Worm (Caenorhabditis elegans) whole organism, L3 larva: Measurements from ENCODE around the gene bcmo-2.

ENCODE experiments used
- ZK546.5 ChIP-seq: sonication (generic microtip); optimal IDR thresholded peaks from 2 replicates; lab custom pipeline; 2017; ENCODE audit warnings: missing biosample characterization, missing genetic modification characterization
- egl-27 ChIP-seq: sonication (generic microtip); optimal IDR thresholded peaks from 4 replicates; lab custom pipeline; 2017; ENCODE audit warnings: missing biosample characterization, missing genetic modification reagents, missing genetic modification characterization
- elt-2 ChIP-seq: sonication (generic microtip); optimal IDR thresholded peaks from 2 replicates; lab custom pipeline; 2016; ENCODE audit warnings: missing genetic modification reagents, mild to moderate bottlenecking, missing genetic modification characterization, missing compliant biosample characterization
- jun-1 ChIP-seq: fragments of 150-350 bp; optimal IDR thresholded peaks from 2 replicates; lab custom pipeline; 2014; ENCODE audit warnings: missing biosample characterization, missing genetic modification reagents, missing genetic modification characterization
- lsy-12 ChIP-seq: sonication (generic microtip); optimal IDR thresholded peaks from 2 replicates; lab custom pipeline; 2016; ENCODE audit warnings: mild to moderate bottlenecking, missing genetic modification characterization, missing compliant biosample characterization
- nhr-77 ChIP-seq: fragments of 150-350 bp; optimal IDR thresholded peaks from 2 replicates; lab custom pipeline; 2014; ENCODE audit warnings: missing biosample characterization, missing genetic modification characterization
- sea-2 ChIP-seq: fragments of 150-350 bp; sonication (generic microtip); optimal IDR thresholded peaks from 4 replicates; lab custom pipeline; 2014; ENCODE audit warnings: missing biosample characterization, missing genetic modification reagents, missing genetic modification characterization
- tbx-2 ChIP-seq: sonication (generic microtip); optimal IDR thresholded peaks from 2 replicates; lab custom pipeline; 2016; ENCODE audit warnings: mild to moderate bottlenecking, missing genetic modification characterization, missing compliant biosample characterization

- TF ChIP-seq egl-27 (tag; lab: Kevin White, UChicago) (no peak), sea-2 (GFP tag; lab: Kevin White, UChicago) (no peak), nhr-77 (tag; lab: Kevin White, UChicago) (no peak), lsy-12 (tag; lab: Kevin White, UChicago) (no peak), tbx-2 (tag; lab: Kevin White, UChicago) (no peak), ZK546.5 (tag; lab: Kevin White, UChicago) (no peak), elt-2 (tag; lab: Kevin White, UChicago) (no peak), jun-1 (no peak)
Measured at ce11 chrII:3910737-3911136, at the start of gene bcmo-2.
